Worm (Caenorhabditis elegans) whole organism, L3 larva: ENCODE results near the gene obr-1.

ENCODE experiments used
- lin-15B ChIP-seq: fragments of 150-350 bp; optimal IDR thresholded peaks from 2 replicates; lab custom pipeline; 2014; ENCODE audit warnings: missing biosample characterization, missing genetic modification characterization
- sea-2 ChIP-seq: fragments of 150-350 bp; sonication (generic microtip); optimal IDR thresholded peaks from 4 replicates; lab custom pipeline; 2014; ENCODE audit warnings: missing biosample characterization, missing genetic modification reagents, missing genetic modification characterization
- zag-1 ChIP-seq: fragments of 150-350 bp; optimal IDR thresholded peaks from 2 replicates; lab custom pipeline; 2014; ENCODE audit warnings: missing biosample characterization, missing genetic modification characterization

ce11 chrIII:11255072-11255471 lies 15.6 kb downstream of the obr-1 start:
- TF ChIP-seq zag-1 (tag; lab: Kevin White, UChicago), result no peak
- TF ChIP-seq sea-2 (GFP tag; lab: Kevin White, UChicago), result no peak
- no peak for TF ChIP-seq lin-15B (tag; lab: Kevin White, UChicago)
